Worm (Caenorhabditis elegans): ENCODE data around the gene pcf-11.
A peak's percentile ranks its signal among the peaks of the same experiment; 100 is the strongest.
"Not testable (repeated sequence)": the region's sequence is repeated elsewhere in the genome, so short reads cannot be mapped to it uniquely, and the experiment has no call there.

The pcf-11 gene

DNA sequence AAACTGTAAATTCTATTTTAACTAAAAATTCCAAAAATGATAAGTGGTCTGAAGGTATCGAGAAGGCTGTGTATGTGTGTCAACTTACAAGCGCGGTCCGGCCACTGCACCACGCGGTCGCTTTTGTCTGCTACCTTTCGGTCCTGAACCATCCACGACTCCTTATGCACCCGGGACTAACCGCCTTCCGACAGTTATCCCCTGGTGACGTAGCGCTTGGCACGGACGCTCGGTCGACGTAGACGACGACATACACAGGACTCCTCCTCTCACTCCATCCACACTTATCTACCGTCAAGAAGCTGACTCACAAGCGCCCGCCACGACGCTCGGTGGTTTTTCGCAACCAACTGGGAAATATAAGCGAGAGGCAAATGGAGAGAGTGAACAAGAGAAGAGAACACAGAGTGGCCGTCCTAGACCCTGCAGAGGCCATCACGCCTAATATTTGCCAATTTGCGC lies 6.7 kb downstream of the pcf-11 start:
- TF ChIP-seq aha-1 (tag): peak; percentile 93
- TF ChIP-seq ceh-32 (tag; optimal IDR thresholded peaks at IDR 0.05; ENCODE audit: poor library complexity): peak; percentile 47
- TF ChIP-seq madf-9 (GFP tag; conservative IDR thresholded peaks at IDR 0.05): peak; percentile 77
- peak; percentile 91 for TF ChIP-seq nhr-102 (tag; optimal IDR thresholded peaks at IDR 0.05)
- peak; percentile 97 for TF ChIP-seq egl-43 (GFP tag; IDR thresholded peaks at IDR 0.05)
- TF ChIP-seq duxl-1 (tag; optimal IDR thresholded peaks at IDR 0.05; ENCODE audit: poor library complexity): peak; percentile 47
- peak; percentile 73 for TF ChIP-seq lir-3 (tag; optimal IDR thresholded peaks at IDR 0.05)
- peak; percentile 50 for TF ChIP-seq nhr-11 (tag; optimal IDR thresholded peaks at IDR 0.05)
- 0 out of 2 replicates have a peak, but pooled peaks have one; percentile 52 for TF ChIP-seq D1046.2 (GFP tag; IDR thresholded peaks at IDR 0.05)
- peak; percentile 68; the same call in 1 of the 2 replicates for TF ChIP-seq Y48G9A.11 (GFP tag; IDR thresholded peaks at IDR 0.05)
- peak; percentile 68; the same call in 1 of the 2 replicates for TF ChIP-seq ceh-44 (GFP tag; IDR thresholded peaks at IDR 0.05)
- peak in 1 of 2 experiments; percentile 53 for TF ChIP-seq lsy-2 (tag; optimal IDR thresholded peaks at IDR 0.05)
- peak; percentile 63; the same call in 1 of the 2 replicates for TF ChIP-seq saeg-2 (GFP tag; IDR thresholded peaks at IDR 0.05)
- TF ChIP-seq lin-13 (GFP tag; optimal IDR thresholded peaks at IDR 0.05): peak; percentile 63
- peak; percentile 75 for TF ChIP-seq gei-8 (GFP tag; optimal IDR thresholded peaks at IDR 0.05)
- peak; percentile 86 for TF ChIP-seq tra-1 (GFP tag; IDR thresholded peaks at IDR 0.05)
- TF ChIP-seq sdz-12 (GFP tag; optimal IDR thresholded peaks at IDR 0.05): peak; percentile 86
- peak; percentile 81; the same call in 1 of the 2 replicates for TF ChIP-seq snpc-1.2 (GFP tag; IDR thresholded peaks at IDR 0.05)
- TF ChIP-seq F10B5.3 (tag; optimal IDR thresholded peaks at IDR 0.05): peak; percentile 70
- TF ChIP-seq mdl-1 (tag; optimal IDR thresholded peaks at IDR 0.05): peak in 1 of 2 experiments; percentile 70
- peak; percentile 65 for TF ChIP-seq hlh-30 (tag; optimal IDR thresholded peaks at IDR 0.05; ENCODE audit: insufficient read depth)
- peak; percentile 71 to 85 for TF ChIP-seq daf-16 (GFP tag; optimal IDR thresholded peaks at IDR 0.05)
- TF ChIP-seq daf-16 (tag; optimal IDR thresholded peaks at IDR 0.05): peak; percentile 25
- peak; percentile 80 for TF ChIP-seq mdt-29 (GFP tag; IDR thresholded peaks at IDR 0.05)
- TF ChIP-seq jun-1 (tag; optimal IDR thresholded peaks at IDR 0.05): peak; percentile 47
- TF ChIP-seq F49E8.2 (tag; optimal IDR thresholded peaks at IDR 0.05; ENCODE audit: borderline replicate concordance): peak; percentile 23
- TF ChIP-seq nhr-42 (GFP tag; IDR thresholded peaks at IDR 0.05): peak; percentile 50; the same call in 1 of the 2 replicates
- TF ChIP-seq hlh-11 (tag; optimal IDR thresholded peaks at IDR 0.05): peak; percentile 76
- peak in 1 of 2 experiments; percentile 76 for TF ChIP-seq unc-62 (GFP tag; optimal IDR thresholded peaks at IDR 0.05 in 1 of 2)
- not testable (repeated sequence) for TF ChIP-seq unc-62 (tag; optimal IDR thresholded peaks at IDR 0.05)
- peak; percentile 71 for TF ChIP-seq lin-1 (GFP tag; IDR thresholded peaks at IDR 0.05)
- TF ChIP-seq T20F7.1 (GFP tag; optimal IDR thresholded peaks at IDR 0.05): peak; percentile 67
- peak; percentile 65; the same call in 1 of the 2 replicates for TF ChIP-seq dmd-8 (GFP tag; IDR thresholded peaks at IDR 0.05)
- peak; percentile 90 for TF ChIP-seq ctbp-1 (GFP tag; IDR thresholded peaks at IDR 0.05)
- TF ChIP-seq zip-11 (GFP tag; IDR thresholded peaks at IDR 0.05): 0 out of 2 replicates have a peak, but pooled peaks have one; percentile 60
- peak; percentile 63 for TF ChIP-seq nhr-48 (tag; optimal IDR thresholded peaks at IDR 0.05)
- TF ChIP-seq dpl-1 (GFP tag; optimal IDR thresholded peaks at IDR 0.05): peak; percentile 23
- TF ChIP-seq ceh-20 (GFP tag; IDR thresholded peaks at IDR 0.05): peak; percentile 86
- TF ChIP-seq arid-1 (GFP tag; conservative IDR thresholded peaks at IDR 0.05): peak; percentile 92
- TF ChIP-seq mxl-2 (GFP tag; conservative IDR thresholded peaks at IDR 0.05): peak; percentile 70
- peak; percentile 61 to 78; a peak in 2 of 4 replicates for TF ChIP-seq madf-5 (GFP tag; IDR thresholded peaks at IDR 0.05)
- peak; percentile 66 for TF ChIP-seq lin-29 (GFP tag; IDR thresholded peaks at IDR 0.05)
- TF ChIP-seq unc-130 (GFP tag; optimal IDR thresholded peaks at IDR 0.05): peak; percentile 69
- TF ChIP-seq set-16 (GFP tag; IDR thresholded peaks at IDR 0.05): peak; percentile 88
- TF ChIP-seq ZK337.2 (GFP tag; IDR thresholded peaks at IDR 0.05): peak; percentile 58; the same call in 1 of the 2 replicates
- peak; percentile 8 for TF ChIP-seq nhr-77 (tag; optimal IDR thresholded peaks at IDR 0.05)
- peak; percentile 76 for TF ChIP-seq mes-2 (tag; optimal IDR thresholded peaks at IDR 0.05; ENCODE audit: poor library complexity, severe bottlenecking)
- TF ChIP-seq nhr-6 (tag; optimal IDR thresholded peaks at IDR 0.05): peak; percentile 23
- TF ChIP-seq hmg-1.1 (GFP tag; IDR thresholded peaks at IDR 0.05): peak; percentile 97

Data from whole organism, L4 larva.